Worm (Caenorhabditis elegans) whole organism, midembryonic: ENCODE results near the gene xrn-2.

ENCODE experiments used
- cog-1 ChIP-seq: sonication (generic microtip); optimal IDR thresholded peaks from 2 replicates; lab custom pipeline; 2016; ENCODE audit warnings: missing genetic modification characterization, missing compliant biosample characterization
- flt-1 ChIP-seq: fragments of 200-800 bp; sonication (Bioruptor generic); IDR thresholded peaks from 2 replicates; pipeline ENCODE4 v1.3.6; 2022; ENCODE audit warnings: missing genetic modification characterization, missing compliant biosample characterization
- klf-2 ChIP-seq: fragments of 200-800 bp; sonication (Bioruptor generic); conservative IDR thresholded peaks from 2 replicates; pipeline ENCODE4 v1.3.6; 2022; ENCODE audit warnings: missing genetic modification reagents, missing genetic modification characterization, missing compliant biosample characterization
- med-1 ChIP-seq: sonication (generic microtip); optimal IDR thresholded peaks from 2 replicates; lab custom pipeline; 2017; ENCODE audit warnings: missing genetic modification characterization, mild to moderate bottlenecking, missing compliant biosample characterization, antibody characterized with exemption, missing genetic modification reagents; ENCODE audit not compliant: insufficient read depth
- ref-1 ChIP-seq: fragments of 200-800 bp; sonication (Bioruptor generic); conservative IDR thresholded peaks from 2 replicates; pipeline ENCODE4 v1.3.6; 2022; ENCODE audit warnings: missing genetic modification reagents, missing genetic modification characterization, missing compliant biosample characterization
- tab-1 ChIP-seq: fragments of 200-800 bp; sonication (Bioruptor generic); IDR thresholded peaks from 2 replicates; pipeline ENCODE4 v1.3.6; 2022; ENCODE audit warnings: missing genetic modification characterization, missing compliant biosample characterization
- ztf-29 ChIP-seq: fragments of 200-800 bp; sonication (Bioruptor generic); IDR thresholded peaks from 2 replicates; pipeline ENCODE4 v1.3.6; 2022; ENCODE audit warnings: missing genetic modification reagents, missing genetic modification characterization, missing compliant biosample characterization

DNA sequence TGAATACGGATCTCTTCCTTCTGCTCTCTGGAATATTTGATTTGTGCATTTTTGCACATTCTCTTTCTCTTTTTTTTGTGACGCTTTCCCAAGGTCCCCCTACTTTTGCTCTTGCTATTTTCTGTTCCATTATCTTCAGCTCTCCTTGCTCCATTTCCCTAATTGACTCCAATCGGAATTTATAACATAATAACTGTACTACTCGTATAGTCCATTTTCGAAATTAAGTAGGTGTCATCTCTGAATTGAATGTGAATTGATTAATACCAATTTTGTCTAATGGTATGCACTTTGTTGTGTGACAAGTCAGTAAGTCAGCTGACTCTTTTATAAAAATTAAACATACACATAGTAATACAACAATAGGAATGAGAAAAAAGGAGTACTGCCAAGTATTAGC lies 40.4 kb downstream of the xrn-2 start:
- no peak for TF ChIP-seq tab-1 (GFP tag; lab: Robert Waterston, UW)
- no peak for TF ChIP-seq klf-2
- TF ChIP-seq ref-1: no peak
- TF ChIP-seq cog-1 (tag; lab: Kevin White, UChicago): no peak
- TF ChIP-seq med-1 (GFP tag; lab: Kevin White, UChicago): no peak
- TF ChIP-seq flt-1: no peak
- no peak for TF ChIP-seq ztf-29
